Worm (Caenorhabditis elegans) whole organism, mixed stage, embryonic: Measurements from ENCODE around the gene fbxa-53.
"Not testable (repeated sequence)": the region's sequence is repeated elsewhere in the genome, so short reads cannot be mapped to it uniquely, and the experiment has no call there.

Experiments used
- M03D4.4 ChIP-seq: sonication (generic microtip); optimal IDR thresholded peaks from 2 replicates; lab custom pipeline; 2017; ENCODE audit warnings: mild to moderate bottlenecking, missing genetic modification characterization, missing compliant biosample characterization
- bed-3 ChIP-seq: fragments of 200-800 bp; sonication (Bioruptor generic); optimal IDR thresholded peaks from 3 replicates; lab custom pipeline; 2018; ENCODE audit warnings: mild to moderate bottlenecking, missing genetic modification characterization, moderate library complexity, missing compliant biosample characterization
- blmp-1 ChIP-seq: fragments of 150-350 bp; optimal IDR thresholded peaks from 2 replicates; lab custom pipeline; 2014; ENCODE audit warnings: missing biosample characterization, missing genetic modification characterization
- ceh-43 ChIP-seq: fragments of 200-800 bp; sonication (Bioruptor generic); optimal IDR thresholded peaks from 2 replicates; lab custom pipeline; 2018; ENCODE audit warnings: mild to moderate bottlenecking, missing genetic modification characterization, moderate library complexity, missing compliant biosample characterization
- ceh-83 ChIP-seq: fragments of 200-800 bp; sonication (Bioruptor generic); optimal IDR thresholded peaks from 2 replicates; lab custom pipeline; 2018; ENCODE audit warnings: mild to moderate bottlenecking, missing genetic modification characterization, missing compliant biosample characterization
- ces-1 ChIP-seq: fragments of 150-350 bp; optimal IDR thresholded peaks from 2 replicates; lab custom pipeline; 2014; ENCODE audit warnings: missing biosample characterization, missing genetic modification reagents, missing genetic modification characterization
- cnd-1 ChIP-seq: fragments of 200-800 bp; sonication (Bioruptor generic); optimal IDR thresholded peaks from 2 replicates; lab custom pipeline; 2018; ENCODE audit warnings: mild to moderate bottlenecking, missing genetic modification characterization, missing compliant biosample characterization
- drap-1 ChIP-seq: fragments of 200-800 bp; sonication (Bioruptor generic); optimal IDR thresholded peaks from 3 replicates; lab custom pipeline; 2018; ENCODE audit warnings: mild to moderate bottlenecking, missing genetic modification characterization, missing compliant biosample characterization
- elt-1 ChIP-seq: sonication (generic microtip); optimal IDR thresholded peaks from 2 replicates; lab custom pipeline; 2017; ENCODE audit warnings: missing genetic modification characterization, mild to moderate bottlenecking, missing compliant biosample characterization, antibody characterized with exemption, moderate library complexity, borderline replicate concordance; ENCODE audit not compliant: insufficient read depth
- flh-1 ChIP-seq: fragments of 200-800 bp; sonication (Bioruptor generic); optimal IDR thresholded peaks from 2 replicates; lab custom pipeline; 2018; ENCODE audit warnings: mild to moderate bottlenecking, missing genetic modification characterization, moderate library complexity, missing compliant biosample characterization
- ham-2 ChIP-seq: fragments of 200-800 bp; sonication (Bioruptor generic); optimal IDR thresholded peaks from 2 replicates; lab custom pipeline; 2018; ENCODE audit warnings: mild to moderate bottlenecking, missing genetic modification characterization, missing compliant biosample characterization
- lin-13 ChIP-seq: fragments of 150-350 bp; optimal IDR thresholded peaks from 2 replicates; lab custom pipeline; 2014; ENCODE audit warnings: missing biosample characterization, missing genetic modification characterization
- lsy-2 ChIP-seq: fragments of 150-350 bp; optimal IDR thresholded peaks from 2 replicates; lab custom pipeline; 2014; ENCODE audit warnings: missing biosample characterization, missing genetic modification characterization
- mab-5 ChIP-seq: fragments of 150-350 bp; optimal IDR thresholded peaks from 2 replicates; lab custom pipeline; 2014; ENCODE audit warnings: missing biosample characterization, missing genetic modification characterization
- mep-1 ChIP-seq: fragments of 150-350 bp; optimal IDR thresholded peaks from 2 replicates; lab custom pipeline; 2017; ENCODE audit warnings: missing biosample characterization, missing genetic modification reagents, missing genetic modification characterization, inconsistent platforms
- mls-2 ChIP-seq: sonication (generic microtip); optimal IDR thresholded peaks from 2 replicates; lab custom pipeline; 2016; ENCODE audit warnings: mild to moderate bottlenecking, missing genetic modification characterization, moderate library complexity, missing compliant biosample characterization
- nhr-2 ChIP-seq: fragments of 150-350 bp; optimal IDR thresholded peaks from 2 replicates; lab custom pipeline; 2014; ENCODE audit warnings: missing biosample characterization, missing genetic modification characterization
- nhr-237 ChIP-seq: fragments of 150-350 bp; optimal IDR thresholded peaks from 2 replicates; lab custom pipeline; 2014; ENCODE audit warnings: missing biosample characterization, missing genetic modification characterization
- nhr-28 ChIP-seq: fragments of 150-350 bp; optimal IDR thresholded peaks from 2 replicates; lab custom pipeline; 2014; ENCODE audit warnings: missing biosample characterization, missing genetic modification characterization
- nhr-76 ChIP-seq: sonication (generic microtip); optimal IDR thresholded peaks from 2 replicates; lab custom pipeline; 2017; ENCODE audit warnings: missing biosample characterization, missing genetic modification characterization
- pha-4 ChIP-seq: fragments of 150-350 bp; optimal IDR thresholded peaks from 2 replicates; lab custom pipeline; 2018; ENCODE audit warnings: missing biosample characterization, missing genetic modification reagents, missing genetic modification characterization
- sem-2 ChIP-seq: fragments of 200-800 bp; sonication (Bioruptor generic); optimal IDR thresholded peaks from 2 replicates; lab custom pipeline; 2018; ENCODE audit warnings: mild to moderate bottlenecking, missing genetic modification characterization, missing compliant biosample characterization
- snpc-4 ChIP-seq: fragments of 150-350 bp; optimal IDR thresholded peaks from 2 replicates; lab custom pipeline; 2014; ENCODE audit warnings: missing biosample characterization, missing genetic modification characterization
- sptf-1 ChIP-seq: sonication (generic microtip); optimal IDR thresholded peaks from 2 replicates; lab custom pipeline; 2017; ENCODE audit warnings: mild to moderate bottlenecking, missing genetic modification characterization, moderate library complexity, missing compliant biosample characterization
- unc-120 ChIP-seq: sonication (generic microtip); optimal IDR thresholded peaks from 2 replicates; lab custom pipeline; 2017; ENCODE audit warnings: missing genetic modification characterization, missing compliant biosample characterization; ENCODE audit not compliant: poor library complexity, severe bottlenecking
- unc-39 ChIP-seq: fragments of 150-350 bp; optimal IDR thresholded peaks from 2 replicates; lab custom pipeline; 2014; ENCODE audit warnings: missing biosample characterization, missing genetic modification characterization
- unc-62 ChIP-seq: fragments of 150-350 bp; optimal IDR thresholded peaks from 2 replicates; lab custom pipeline; 2014; ENCODE audit warnings: missing biosample characterization, missing genetic modification reagents, missing genetic modification characterization
- zip-8 ChIP-seq: fragments of 150-350 bp; optimal IDR thresholded peaks from 2 replicates; lab custom pipeline; 2014; ENCODE audit warnings: missing biosample characterization, missing genetic modification characterization
- ztf-11 ChIP-seq: fragments of 150-350 bp; optimal IDR thresholded peaks from 2 replicates; lab custom pipeline; 2014; ENCODE audit warnings: missing biosample characterization, missing genetic modification characterization

fbxa-53 gene

DNA sequence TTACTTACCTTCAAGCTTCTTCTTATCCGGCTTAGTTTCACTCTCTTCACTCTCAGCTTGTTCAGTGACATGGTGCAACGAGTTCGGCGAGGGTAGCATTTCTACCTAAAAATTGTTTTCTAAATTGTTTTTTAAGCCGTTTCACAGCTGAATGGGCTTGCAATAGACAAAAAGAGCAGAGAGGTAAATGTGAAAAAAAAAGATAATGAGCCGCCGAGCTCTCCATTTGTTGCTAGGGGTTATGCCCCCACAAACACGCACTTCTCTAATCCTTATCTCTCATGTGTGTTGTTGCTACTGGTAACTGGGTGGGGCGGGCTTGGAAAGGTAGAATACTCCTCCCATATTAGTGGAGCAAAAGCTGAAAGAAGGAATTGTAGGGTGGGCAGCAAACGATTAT, 14.5 kb downstream of the fbxa-53 start, which contains the start of gene C36C9.5:
C36C9.5 (minus strand) TSS at position 101 of the 400 bp plus-strand sequence.
- TF ChIP-seq zip-8 (tag; lab: Kevin White, UChicago) (no peak), mls-2 (no peak), ceh-43 (GFP tag; lab: Kevin White, UChicago) (no peak), ceh-83 (GFP tag; lab: Kevin White, UChicago) (no peak)

- no peak for TF ChIP-seq ceh-83 (GFP tag; lab: Kevin White, UChicago)
Measured at ce11 chrX:1703049-1703448, 15.3 kb downstream of the fbxa-53 start.

DNA sequence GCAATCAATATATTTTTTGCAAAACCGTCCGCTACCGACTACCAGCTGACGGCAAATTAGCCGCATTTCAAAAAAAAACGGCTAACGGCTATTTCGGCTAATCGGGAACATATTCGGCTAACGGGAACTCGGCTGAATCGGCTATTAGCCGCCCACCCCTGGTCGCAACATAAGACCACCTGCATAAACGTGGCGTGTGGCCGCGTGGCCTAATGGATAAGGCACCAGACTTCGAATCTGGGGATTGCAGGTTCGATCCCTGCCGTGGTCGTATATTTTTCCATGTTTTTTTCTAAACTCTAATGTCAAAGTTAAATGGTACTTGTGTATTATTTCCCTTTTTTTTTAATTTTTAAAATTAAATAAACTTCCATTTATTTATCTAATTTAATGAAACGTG, 19.9 kb downstream of the fbxa-53 start:
- TF ChIP-seq ham-2 (GFP tag; lab: Kevin White, UChicago) (no peak), ceh-83 (GFP tag; lab: Kevin White, UChicago) (no peak), mab-5 (tag; lab: Kevin White, UChicago) (no peak), cnd-1 (tag; lab: Kevin White, UChicago) (no peak), snpc-4 (tag; lab: Kevin White, UChicago) (no peak), pha-4 (tag; lab: Kevin White, UChicago) (no peak), nhr-237 (tag; lab: Kevin White, UChicago) (no peak), ztf-11 (no peak), unc-39 (tag; lab: Kevin White, UChicago) (no peak), unc-120 (tag; lab: Kevin White, UChicago) (no peak), nhr-76 (tag; lab: Kevin White, UChicago) (no peak), lsy-2 (tag; lab: Kevin White, UChicago) (no peak), elt-1 (tag; lab: Kevin White, UChicago) (no peak), nhr-28 (no peak), nhr-2 (tag; lab: Kevin White, UChicago) (no peak), mep-1 (tag; lab: Kevin White, UChicago) (no peak), sptf-1 (tag; lab: Kevin White, UChicago) (no peak)
- TF ChIP-seq, all 35 proteins: peak for 0

DNA sequence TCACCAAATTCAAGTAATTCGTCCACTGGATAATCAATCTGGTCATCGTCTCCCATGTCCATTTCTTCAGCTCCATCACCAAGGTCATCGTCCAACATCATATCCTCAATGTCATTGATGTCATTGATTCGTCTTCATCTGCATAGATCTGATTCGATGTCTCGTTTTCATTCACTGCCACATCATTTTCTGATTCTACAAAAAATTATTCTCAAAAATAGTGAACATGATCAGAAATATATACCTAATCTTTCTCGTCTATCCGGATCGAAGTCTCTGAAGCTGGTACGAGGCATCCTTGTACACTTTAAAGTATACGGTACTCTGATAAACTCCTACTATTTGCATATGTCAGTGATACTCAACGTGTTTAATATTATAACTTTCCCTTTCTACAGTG, 21.5 kb downstream of the fbxa-53 start, which contains the start of gene C36C9.4:
C36C9.4 (minus strand) TSS at position 101 of the 400 bp plus-strand sequence.
- not testable (repeated sequence) for TF ChIP-seq unc-120 (tag; lab: Kevin White, UChicago); zip-8 (tag; lab: Kevin White, UChicago); bed-3 (GFP tag; lab: Kevin White, UChicago)

- TF ChIP-seq ham-2 (GFP tag; lab: Kevin White, UChicago); zip-8 (tag; lab: Kevin White, UChicago); mep-1 (tag; lab: Kevin White, UChicago): not testable (repeated sequence)
Measured at ce11 chrX:1690894-1691293, 27.5 kb downstream of the fbxa-53 start, which contains the start of gene C36C9.6. C36C9.6 (minus strand) TSS chrX:1690994.

ce11 chrX:1689996-1690395, 28.4 kb downstream of the fbxa-53 start, which contains the start of gene C36C9.12:
C36C9.12 (minus strand) TSS chrX:1690096.
- not testable (repeated sequence) for TF ChIP-seq elt-1 (tag; lab: Kevin White, UChicago); mls-2; unc-39 (tag; lab: Kevin White, UChicago)

DNA sequence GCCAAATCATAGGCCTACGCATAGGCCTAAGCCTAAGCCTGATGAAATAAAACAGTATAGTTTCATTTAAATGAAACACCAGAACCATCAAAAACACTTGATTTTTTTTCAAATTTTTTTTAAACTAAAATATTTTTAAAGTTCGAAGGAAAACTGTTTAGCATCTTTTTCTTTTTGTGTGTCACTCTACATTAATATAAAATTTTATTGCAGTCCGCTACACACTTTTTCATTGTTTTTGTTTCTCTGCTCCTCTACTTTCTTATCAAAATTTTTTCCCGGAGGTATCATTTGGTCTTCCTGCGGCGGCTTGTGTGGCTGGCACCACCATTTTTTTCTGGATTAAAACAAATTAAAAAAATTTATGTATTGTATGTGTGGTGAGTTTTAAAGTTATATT, 31.3 kb downstream of the fbxa-53 start, which contains the start of gene C36C9.11:
C36C9.11 (plus strand) TSS at position 301 of the 400 bp plus-strand sequence.
- TF ChIP-seq nhr-237 (tag; lab: Kevin White, UChicago); ceh-83 (GFP tag; lab: Kevin White, UChicago); nhr-28: not testable (repeated sequence)
- TF ChIP-seq, all 35 proteins: peak for 0; not testable (repeated sequence) for 35

DNA sequence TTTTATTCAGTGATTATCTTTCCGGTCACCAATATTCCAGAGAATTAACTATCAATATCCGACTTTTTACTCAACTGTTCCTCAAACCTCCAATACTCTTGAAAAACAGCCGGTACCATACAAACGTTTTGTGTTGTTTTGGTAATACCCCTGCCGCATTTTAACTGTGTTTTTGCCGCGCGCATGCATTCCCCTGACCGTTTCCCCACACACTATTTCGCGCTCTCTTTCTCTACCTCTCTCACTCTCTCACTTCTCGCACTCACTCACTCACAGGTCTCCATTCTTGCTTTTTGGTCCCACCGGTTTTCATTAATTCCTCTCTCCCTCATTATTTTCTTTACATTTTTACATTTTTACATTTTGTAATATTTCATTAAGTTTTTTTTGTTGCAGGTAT, 35.8 kb downstream of the fbxa-53 start, which contains the start of gene meg-4:
meg-4 (plus strand) TSS at position 397 of the 400 bp plus-strand sequence.
- TF ChIP-seq M03D4.4, result no peak
- no peak for TF ChIP-seq lin-13 (tag; lab: Kevin White, UChicago)
- no peak for TF ChIP-seq sptf-1 (tag; lab: Kevin White, UChicago)
- no peak for TF ChIP-seq pha-4 (tag; lab: Kevin White, UChicago)
- no peak for TF ChIP-seq unc-39 (tag; lab: Kevin White, UChicago)
- TF ChIP-seq ces-1 (GFP tag; lab: Kevin White, UChicago), result no peak
- no peak for TF ChIP-seq blmp-1
- TF ChIP-seq cnd-1 (tag; lab: Kevin White, UChicago), result no peak
- TF ChIP-seq flh-1 (GFP tag; lab: Kevin White, UChicago), result no peak
- TF ChIP-seq sem-2, result no peak
- no peak for TF ChIP-seq drap-1 (GFP tag; lab: Kevin White, UChicago)
- TF ChIP-seq mab-5 (tag; lab: Kevin White, UChicago), result no peak
- TF ChIP-seq unc-62 (GFP tag; lab: Kevin White, UChicago), result no peak
- no peak for TF ChIP-seq zip-8 (tag; lab: Kevin White, UChicago)
- no peak for TF ChIP-seq ceh-43 (GFP tag; lab: Kevin White, UChicago)
